Worm (Caenorhabditis elegans) whole organism, L4 larva: ENCODE data around the gene cccp-1.

Source experiments
- F26F4.8 ChIP-seq: fragments of 200-800 bp; sonication (Bioruptor generic); conservative IDR thresholded peaks from 2 replicates; pipeline ENCODE4 v1.3.6; 2022; ENCODE audit warnings: missing genetic modification characterization, missing compliant biosample characterization
- F37D6.2 ChIP-seq: sonication (generic microtip); optimal IDR thresholded peaks from 2 replicates; lab custom pipeline; 2016; ENCODE audit warnings: mild to moderate bottlenecking, missing genetic modification characterization, missing compliant biosample characterization
- F49E8.2 ChIP-seq: sonication (generic microtip); optimal IDR thresholded peaks from 2 replicates; lab custom pipeline; 2016; ENCODE audit warnings: missing compliant biosample characterization, mild to moderate bottlenecking, missing genetic modification characterization, borderline replicate concordance
- Y105C5A.15 ChIP-seq: fragments of 200-800 bp; sonication (Bioruptor generic); IDR thresholded peaks from 2 replicates; pipeline ENCODE4 v1.3.6; 2022; ENCODE audit warnings: missing genetic modification characterization, missing compliant biosample characterization
- aha-1 ChIP-seq: fragments of 150-350 bp; peaks from one replicate; lab custom pipeline; 2014; ENCODE audit warnings: missing biosample characterization, missing genetic modification characterization
- aly-2 ChIP-seq: sonication (generic microtip); optimal IDR thresholded peaks from 2 replicates; lab custom pipeline; 2018; ENCODE audit warnings: missing biosample characterization, missing genetic modification characterization
- ceh-20 ChIP-seq: fragments of 200-800 bp; sonication (Bioruptor generic); IDR thresholded peaks from 2 replicates; pipeline ENCODE4 v1.3.6; 2022; ENCODE audit warnings: missing genetic modification reagents, missing genetic modification characterization, missing compliant biosample characterization
- ceh-62 ChIP-seq: sonication (generic microtip); optimal IDR thresholded peaks from 2 replicates; lab custom pipeline; 2017; ENCODE audit warnings: missing biosample characterization, missing genetic modification characterization
- ces-1 ChIP-seq: fragments of 150-350 bp; sonication (generic microtip); optimal IDR thresholded peaks from 4 replicates; lab custom pipeline; 2014; ENCODE audit warnings: missing biosample characterization, missing genetic modification reagents, missing genetic modification characterization
- daf-16 ChIP-seq, 3 experiments: sonication (generic microtip); optimal IDR thresholded peaks; 2 replicates each; lab custom pipeline; 2016 to 2017; ENCODE audit warnings: missing genetic modification characterization in 3 of 3, missing genetic modification reagents in 3 of 3, mild to moderate bottlenecking in 2 of 3, missing compliant biosample characterization in 2 of 3, missing biosample characterization in 1 of 3, moderate library complexity in 1 of 3
- daf-19 ChIP-seq: fragments of 200-800 bp; sonication (Bioruptor generic); conservative IDR thresholded peaks from 2 replicates; pipeline ENCODE4 v1.3.6; 2022; ENCODE audit warnings: missing genetic modification characterization, missing compliant biosample characterization
- dmd-6 ChIP-seq: fragments of 200-800 bp; sonication (Bioruptor generic); IDR thresholded peaks from 2 replicates; pipeline ENCODE4 v1.3.6; 2022; ENCODE audit warnings: missing genetic modification reagents, missing genetic modification characterization, missing compliant biosample characterization
- dpl-1 ChIP-seq: fragments of 150-350 bp; optimal IDR thresholded peaks from 2 replicates; lab custom pipeline; 2014; ENCODE audit warnings: missing biosample characterization, missing genetic modification reagents, missing genetic modification characterization
- dve-1 ChIP-seq: sonication (generic microtip); optimal IDR thresholded peaks from 2 replicates; lab custom pipeline; 2017; ENCODE audit warnings: antibody characterized with exemption, mild to moderate bottlenecking, missing genetic modification characterization, missing compliant biosample characterization; ENCODE audit not compliant: insufficient read depth
- fos-1 ChIP-seq: fragments of 150-350 bp; optimal IDR thresholded peaks from 2 replicates; lab custom pipeline; 2014; ENCODE audit warnings: missing biosample characterization, missing genetic modification characterization
- gei-8 ChIP-seq: fragments of 200-800 bp; sonication (Bioruptor generic); optimal IDR thresholded peaks from 2 replicates; lab custom pipeline; 2018; ENCODE audit warnings: mild to moderate bottlenecking, missing genetic modification characterization, missing compliant biosample characterization
- hlh-11 ChIP-seq: fragments of 200-800 bp; sonication (Bioruptor generic); optimal IDR thresholded peaks from 2 replicates; lab custom pipeline; 2018; ENCODE audit warnings: mild to moderate bottlenecking, missing genetic modification characterization, missing compliant biosample characterization
- hlh-30 ChIP-seq: sonication (generic microtip); optimal IDR thresholded peaks from 2 replicates; lab custom pipeline; 2017; ENCODE audit warnings: antibody characterized with exemption, mild to moderate bottlenecking, missing genetic modification characterization, missing compliant biosample characterization; ENCODE audit not compliant: insufficient read depth
- hmg-1.1 ChIP-seq: fragments of 200-800 bp; sonication (Bioruptor generic); IDR thresholded peaks from 2 replicates; pipeline ENCODE4 v1.3.6; 2022; ENCODE audit warnings: missing genetic modification reagents, missing genetic modification characterization, missing compliant biosample characterization
- lim-7 ChIP-seq: fragments of 200-800 bp; sonication (Bioruptor generic); IDR thresholded peaks from 2 replicates; pipeline ENCODE4 v1.3.6; 2022; ENCODE audit warnings: missing genetic modification characterization, missing compliant biosample characterization
- lin-13 ChIP-seq: fragments of 150-350 bp; optimal IDR thresholded peaks from 2 replicates; lab custom pipeline; 2014; ENCODE audit warnings: missing biosample characterization, missing genetic modification reagents, missing genetic modification characterization
- lin-15B ChIP-seq: fragments of 150-350 bp; sonication (generic microtip); optimal IDR thresholded peaks from 3 replicates; lab custom pipeline; 2014; ENCODE audit warnings: missing biosample characterization, missing genetic modification characterization
- lin-38 ChIP-seq: fragments of 200-800 bp; sonication (Bioruptor generic); IDR thresholded peaks from 2 replicates; pipeline ENCODE4 v1.3.6; 2022; ENCODE audit warnings: missing genetic modification reagents, missing genetic modification characterization, missing compliant biosample characterization
- lir-3 ChIP-seq: sonication (generic microtip); optimal IDR thresholded peaks from 2 replicates; lab custom pipeline; 2016; ENCODE audit warnings: mild to moderate bottlenecking, missing genetic modification characterization, missing compliant biosample characterization
- mep-1 ChIP-seq: fragments of 150-350 bp; sonication (generic microtip); optimal IDR thresholded peaks from 3 replicates; lab custom pipeline; 2014; ENCODE audit warnings: missing biosample characterization, missing genetic modification characterization
- mes-2 ChIP-seq: sonication (generic microtip); optimal IDR thresholded peaks from 2 replicates; lab custom pipeline; 2016; ENCODE audit warnings: missing genotype, mild to moderate bottlenecking, missing genetic modification characterization, missing compliant biosample characterization; ENCODE audit not compliant: poor library complexity, severe bottlenecking
- mxl-2 ChIP-seq: fragments of 200-800 bp; sonication (Bioruptor generic); conservative IDR thresholded peaks from 2 replicates; pipeline ENCODE4 v1.3.6; 2022; ENCODE audit warnings: missing genetic modification reagents, missing genetic modification characterization, missing compliant biosample characterization
- mxl-3 ChIP-seq: fragments of 200-800 bp; sonication (Bioruptor generic); optimal IDR thresholded peaks from 2 replicates; lab custom pipeline; 2018; ENCODE audit warnings: mild to moderate bottlenecking, missing genetic modification characterization, missing compliant biosample characterization
- nhr-10 ChIP-seq: fragments of 150-350 bp; optimal IDR thresholded peaks from 2 replicates; lab custom pipeline; 2014; ENCODE audit warnings: missing biosample characterization, missing genetic modification characterization
- nhr-11 ChIP-seq: fragments of 150-350 bp; optimal IDR thresholded peaks from 2 replicates; lab custom pipeline; 2014; ENCODE audit warnings: missing biosample characterization, missing genetic modification characterization
- nhr-237 ChIP-seq: sonication (generic microtip); optimal IDR thresholded peaks from 2 replicates; lab custom pipeline; 2017; ENCODE audit warnings: missing biosample characterization, missing genetic modification characterization
- nhr-28 ChIP-seq: fragments of 150-350 bp; optimal IDR thresholded peaks from 2 replicates; lab custom pipeline; 2014; ENCODE audit warnings: missing biosample characterization, missing genetic modification characterization
- nhr-6 ChIP-seq: fragments of 150-350 bp; optimal IDR thresholded peaks from 2 replicates; lab custom pipeline; 2014; ENCODE audit warnings: missing biosample characterization, missing genetic modification characterization
- nhr-76 ChIP-seq: fragments of 150-350 bp; optimal IDR thresholded peaks from 2 replicates; lab custom pipeline; 2014; ENCODE audit warnings: missing biosample characterization, missing genetic modification characterization
- php-3 ChIP-seq: fragments of 200-800 bp; sonication (Bioruptor generic); IDR thresholded peaks from 2 replicates; pipeline ENCODE4 v1.3.6; 2022; ENCODE audit warnings: missing genetic modification reagents, missing genetic modification characterization, missing compliant biosample characterization
- pqm-1 ChIP-seq: sonication (generic microtip); optimal IDR thresholded peaks from 2 replicates; lab custom pipeline; 2017; ENCODE audit warnings: missing biosample characterization, missing genetic modification characterization
- rbr-2 ChIP-seq: sonication (generic microtip); optimal IDR thresholded peaks from 2 replicates; lab custom pipeline; 2016; ENCODE audit warnings: missing genotype, missing genetic modification characterization, missing compliant biosample characterization
- sdz-12 ChIP-seq: fragments of 200-800 bp; sonication (Bioruptor generic); optimal IDR thresholded peaks from 2 replicates; lab custom pipeline; 2018; ENCODE audit warnings: mild to moderate bottlenecking, missing genetic modification characterization, missing compliant biosample characterization
- set-16 ChIP-seq: fragments of 200-800 bp; sonication (Bioruptor generic); IDR thresholded peaks from 2 replicates; pipeline ENCODE4 v1.3.6; 2022; ENCODE audit warnings: missing genetic modification reagents, missing genetic modification characterization, missing compliant biosample characterization
- unc-62 ChIP-seq, 3 experiments: fragments of 150-350 bp in 1 of 3; sonication (generic microtip); optimal IDR thresholded peaks in 2 of 3; peaks in 1 of 3; 1 replicate in 1 of 3; 2 replicates in 2 of 3; lab custom pipeline; 2014 to 2017; ENCODE audit warnings: missing biosample characterization in 3 of 3, missing genetic modification characterization in 3 of 3, missing genetic modification reagents in 3 of 3, missing genotype in 1 of 3
- zip-2 ChIP-seq: fragments of 150-350 bp; optimal IDR thresholded peaks from 2 replicates; lab custom pipeline; 2014; ENCODE audit warnings: missing biosample characterization, missing genetic modification characterization

cccp-1 gene

ce11 chrIII:12436215-12436614, 36.5 kb upstream of the cccp-1 start, which contains the start of gene fbxa-218:
Gene fbxa-218, plus strand, starts transcription at chrIII:12436515.
- TF ChIP-seq ces-1: no peak

- TF ChIP-seq aha-1 (tag; lab: Kevin White, UChicago) (peak; percentile 95), mxl-2 (no peak)
Measured at ce11 chrIII:12437020-12437419, 35.7 kb upstream of the cccp-1 start.

- TF ChIP-seq set-16: peak; percentile 81
- no peak for TF ChIP-seq aly-2
Measured at ce11 chrIII:12439056-12439455, 33.6 kb upstream of the cccp-1 start.

- no peak for TF ChIP-seq hmg-1.1 (GFP tag; lab: Robert Waterston, UW)
- no peak for TF ChIP-seq lin-15B (tag; lab: Kevin White, UChicago)
- no peak for TF ChIP-seq Y105C5A.15 (GFP tag; lab: Robert Waterston, UW)
- TF ChIP-seq hlh-30 (tag; lab: Kevin White, UChicago): no peak
- TF ChIP-seq, all 104 proteins: peak for 0
Measured at ce11 chrIII:12443880-12444279, 28.8 kb upstream of the cccp-1 start.

ce11 chrIII:12445223-12445622, 27.4 kb upstream of the cccp-1 start:
- TF ChIP-seq zip-2 (tag; lab: Kevin White, UChicago): no peak
- TF ChIP-seq dpl-1 (GFP tag; lab: Kevin White, UChicago): no peak
- no peak for TF ChIP-seq nhr-76 (tag; lab: Kevin White, UChicago)
- peak; percentile 27 for TF ChIP-seq dve-1 (tag; lab: Kevin White, UChicago)
- peak; percentile 10 for TF ChIP-seq mxl-3 (GFP tag; lab: Kevin White, UChicago)
- no peak for TF ChIP-seq lir-3
- no peak for TF ChIP-seq gei-8 (GFP tag; lab: Kevin White, UChicago)
- TF ChIP-seq nhr-28: peak; percentile 28
- peak; percentile 48 for TF ChIP-seq hlh-11
- TF ChIP-seq dmd-6 (GFP tag; lab: Robert Waterston, UW): peak; percentile 73
- no peak for TF ChIP-seq nhr-11 (tag; lab: Kevin White, UChicago)
- no peak for TF ChIP-seq ceh-20 (GFP tag; lab: Robert Waterston, UW)
- TF ChIP-seq nhr-237 (tag; lab: Kevin White, UChicago): no peak
- TF ChIP-seq sdz-12 (GFP tag; lab: Kevin White, UChicago): no peak
- no peak for TF ChIP-seq nhr-6 (tag; lab: Kevin White, UChicago)
- no peak for TF ChIP-seq lin-13 (GFP tag; lab: Kevin White, UChicago)
- no peak for TF ChIP-seq daf-16 (GFP tag; optimal IDR thresholded peaks at IDR 0.05; lab: Kevin White, UChicago)
- TF ChIP-seq daf-16 (tag; optimal IDR thresholded peaks at IDR 0.05; lab: Kevin White, UChicago): peak; percentile 38
- no peak for TF ChIP-seq F49E8.2
- peak; percentile 64 for TF ChIP-seq php-3 (GFP tag; lab: Robert Waterston, UW)
- TF ChIP-seq rbr-2 (tag; lab: Kevin White, UChicago): no peak
- TF ChIP-seq nhr-10 (tag; lab: Kevin White, UChicago): no peak
- TF ChIP-seq unc-62 (GFP tag; optimal IDR thresholded peaks at IDR 0.05 in 1 of 2; lab: Kevin White, UChicago): peak in 1 of 2 experiments; percentile 32
- no peak for TF ChIP-seq unc-62 (tag; optimal IDR thresholded peaks at IDR 0.05; lab: Kevin White, UChicago)
- TF ChIP-seq daf-19 (GFP tag; lab: Robert Waterston, UW): no peak

- no peak for TF ChIP-seq fos-1
- no peak for TF ChIP-seq lim-7 (GFP tag; lab: Robert Waterston, UW)
- peak; percentile 20; the same call in 1 of the 2 replicates for TF ChIP-seq lin-38 (GFP tag; lab: Robert Waterston, UW)
- TF ChIP-seq daf-16 (GFP tag; optimal IDR thresholded peaks at IDR 0.05; lab: Kevin White, UChicago): no peak
- peak; percentile 43 for TF ChIP-seq daf-16 (tag; optimal IDR thresholded peaks at IDR 0.05; lab: Kevin White, UChicago)
- TF ChIP-seq ceh-62 (tag; lab: Kevin White, UChicago): no peak
- TF ChIP-seq mes-2 (tag; lab: Kevin White, UChicago): no peak
- TF ChIP-seq nhr-10 (tag; lab: Kevin White, UChicago): no peak
- no peak for TF ChIP-seq F37D6.2 (tag; lab: Kevin White, UChicago)
- TF ChIP-seq unc-62 (GFP tag; optimal IDR thresholded peaks at IDR 0.05 in 1 of 2; lab: Kevin White, UChicago): peak in 1 of 2 experiments; percentile 92
- no peak for TF ChIP-seq unc-62 (tag; optimal IDR thresholded peaks at IDR 0.05; lab: Kevin White, UChicago)
- TF ChIP-seq F26F4.8 (GFP tag; lab: Robert Waterston, UW): no peak
- no peak for TF ChIP-seq rbr-2 (tag; lab: Kevin White, UChicago)
- TF ChIP-seq pqm-1 (tag; lab: Kevin White, UChicago): peak; percentile 82
- peak; percentile 21 for TF ChIP-seq hlh-11
- peak; percentile 13 for TF ChIP-seq mep-1 (tag; lab: Kevin White, UChicago)
- no peak for TF ChIP-seq F49E8.2
- TF ChIP-seq mxl-2: no peak
Measured at ce11 chrIII:12445991-12446502, 26.6 kb upstream of the cccp-1 start, which contains the start of gene Y49E10.18. Gene Y49E10.18, minus strand, starts transcription at chrIII:12446106.
